Worm (Caenorhabditis elegans): ENCODE results near the gene K09C6.9.

DNA sequence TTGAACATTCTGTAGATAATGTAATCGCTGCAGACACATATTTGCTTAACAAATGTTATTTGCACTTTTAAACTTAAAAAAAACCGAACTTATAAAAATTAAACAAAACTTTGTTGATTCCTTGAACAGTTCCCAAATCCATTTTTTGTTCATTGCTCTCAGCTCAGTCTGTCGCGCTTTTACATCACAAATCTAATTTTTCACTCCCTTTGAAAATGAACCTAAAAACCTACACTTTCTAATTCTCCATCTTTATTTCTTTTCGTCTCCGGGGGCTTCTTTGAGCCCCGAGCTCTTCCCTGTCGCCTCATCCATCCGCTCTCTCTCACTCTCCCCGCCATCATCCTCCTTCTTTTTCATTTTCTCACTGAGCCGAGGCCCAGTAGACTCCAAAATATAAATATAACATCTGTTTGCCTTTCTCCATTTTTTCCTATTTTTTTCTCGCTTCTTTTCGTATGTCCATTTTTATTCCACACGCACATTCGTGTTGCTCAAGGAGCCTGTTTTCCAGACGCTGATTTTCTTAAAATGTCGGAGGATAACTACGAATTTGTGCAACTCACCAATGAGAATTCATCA lies 44.5 kb downstream of the K09C6.9 start, which contains the start of gene R13D11.4:
- TF ChIP-seq fos-1 (tag; optimal IDR thresholded peaks at IDR 0.05), result no peak
- TF ChIP-seq lin-38 (GFP tag; IDR thresholded peaks at IDR 0.05), result no peak

Data from whole organism, L4 larva.